Worm (Caenorhabditis elegans) whole organism, L1 larva: ENCODE measurements around the gene T28C6.10.

Experiments used
- ama-1 ChIP-seq: fragments of 150-350 bp; optimal IDR thresholded peaks from 2 replicates; lab custom pipeline; 2014
- ces-1 ChIP-seq: fragments of 150-350 bp; optimal IDR thresholded peaks from 2 replicates; lab custom pipeline; 2014; ENCODE audit warnings: missing biosample characterization, missing genetic modification reagents, missing genetic modification characterization
- lin-39 ChIP-seq: fragments of 150-350 bp; optimal IDR thresholded peaks from 2 replicates; lab custom pipeline; 2014; ENCODE audit warnings: missing biosample characterization, missing genetic modification reagents, missing genetic modification characterization
- nhr-11 ChIP-seq: fragments of 150-350 bp; optimal IDR thresholded peaks from 2 replicates; lab custom pipeline; 2014; ENCODE audit warnings: missing biosample characterization, missing genetic modification characterization
- nhr-90 ChIP-seq: sonication (generic microtip); optimal IDR thresholded peaks from 2 replicates; lab custom pipeline; 2016; ENCODE audit warnings: mild to moderate bottlenecking, missing genetic modification characterization, missing compliant biosample characterization; ENCODE audit not compliant: poor library complexity
- sptf-1 ChIP-seq: fragments of 150-350 bp; optimal IDR thresholded peaks from 2 replicates; lab custom pipeline; 2014; ENCODE audit warnings: missing biosample characterization, missing genetic modification characterization
- swsn-7 ChIP-seq: sonication (generic microtip); optimal IDR thresholded peaks from 2 replicates; lab custom pipeline; 2016; ENCODE audit warnings: missing genetic modification characterization, missing compliant biosample characterization
- unc-62 ChIP-seq: fragments of 150-350 bp; optimal IDR thresholded peaks from 2 replicates; lab custom pipeline; 2014; ENCODE audit warnings: missing biosample characterization, missing genetic modification reagents, missing genetic modification characterization
- ztf-11 ChIP-seq, 2 experiments: sonication (generic microtip); optimal IDR thresholded peaks; 2 replicates each; lab custom pipeline; 2016 to 2017; ENCODE audit warnings: missing genetic modification characterization in 2 of 2, missing biosample characterization in 1 of 2, missing compliant biosample characterization in 1 of 2

- TF ChIP-seq ces-1 (GFP tag; lab: Kevin White, UChicago): no peak
- TF ChIP-seq nhr-90 (tag; lab: Kevin White, UChicago): no peak
- no peak for TF ChIP-seq nhr-11
- TF ChIP-seq ztf-11 (tag; optimal IDR thresholded peaks at IDR 0.05; lab: Kevin White, UChicago): no peak
- TF ChIP-seq ama-1 (lab: Kevin White, UChicago): no peak
- no peak for TF ChIP-seq lin-39 (tag; lab: Kevin White, UChicago)
- no peak for TF ChIP-seq sptf-1 (tag; lab: Kevin White, UChicago)
- no peak for TF ChIP-seq swsn-7 (tag; lab: Kevin White, UChicago)
- no peak for TF ChIP-seq unc-62 (GFP tag; lab: Kevin White, UChicago)
These were observed 26.7 kb downstream of the T28C6.10 start, which contains the start of gene T11B7.2 for ce11 chrIV:8844457-8844856.
